Fruit fly (Drosophila melanogaster): ENCODE data around the gene Cp7Fb.

Gene Cp7Fb

DNA sequence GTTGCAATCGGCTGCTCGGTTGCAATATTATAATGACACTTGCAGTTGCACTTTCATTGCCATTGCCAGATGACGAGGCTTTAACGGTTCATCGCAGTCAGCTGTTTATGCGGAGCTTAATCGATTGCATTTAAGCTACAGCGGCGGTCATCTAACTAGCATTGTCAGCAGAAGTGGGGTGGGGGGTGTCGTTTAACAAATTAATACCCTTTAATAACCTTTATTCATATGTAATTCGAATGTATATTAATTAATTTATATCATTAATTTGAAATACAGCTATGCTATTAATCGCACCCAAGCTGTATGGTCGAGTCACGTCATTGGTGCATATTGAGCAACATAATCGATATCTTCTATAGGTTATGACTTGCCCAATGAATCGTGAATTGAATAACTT is 19.2 kb downstream of the Cp7Fb start (continued):
- TF ChIP-seq CG11456 (GFP tag; IDR thresholded peaks at IDR 0.05), result peak; percentile 79
- no peak for TF ChIP-seq Side (GFP tag; optimal IDR thresholded peaks at IDR 0.05)
- no peak for TF ChIP-seq btn (GFP tag; optimal IDR thresholded peaks at IDR 0.05)
- TF ChIP-seq CG6175 (GFP tag; IDR thresholded peaks at IDR 0.05), result 0 out of 3 replicates have a peak, but pooled peaks have one; percentile 17
- peak; percentile 72 for TF ChIP-seq CG1024 (GFP tag; IDR thresholded peaks at IDR 0.05)
- peak; percentile 45 for TF ChIP-seq Nf-YB (GFP tag; optimal IDR thresholded peaks at IDR 0.05)
- no peak for TF ChIP-seq shn (GFP tag; optimal IDR thresholded peaks at IDR 0.05)
- no peak; the same call in 1 of the 2 replicates for TF ChIP-seq gsb (GFP tag; IDR thresholded peaks at IDR 0.05)
- TF ChIP-seq CG10209 (GFP tag; optimal IDR thresholded peaks at IDR 0.05), result peak; percentile 73
- TF ChIP-seq CrebB (tag; optimal IDR thresholded peaks at IDR 0.05), result peak; percentile 6
- peak; percentile 46 for TF ChIP-seq Meics (GFP tag; optimal IDR thresholded peaks at IDR 0.05)
- no peak for TF ChIP-seq CG4282 (GFP tag; optimal IDR thresholded peaks at IDR 0.05)
- TF ChIP-seq Oaz (GFP tag; IDR thresholded peaks at IDR 0.05), result peak; percentile 72
- peak; percentile 69 for TF ChIP-seq CG6813 (GFP tag; optimal IDR thresholded peaks at IDR 0.05)
- TF ChIP-seq gcm2 (GFP tag; optimal IDR thresholded peaks at IDR 0.05), result no peak
- TF ChIP-seq CG8089 (GFP tag; optimal IDR thresholded peaks at IDR 0.05), result peak; percentile 7
- TF ChIP-seq CG14667 (GFP tag; IDR thresholded peaks at IDR 0.05), result peak; percentile 59
- TF ChIP-seq Scr (GFP tag; IDR thresholded peaks at IDR 0.05; ENCODE audit: partially characterized antibody), result no peak
- no peak for TF ChIP-seq CG12744 (GFP tag; optimal IDR thresholded peaks at IDR 0.05)
- TF ChIP-seq pros (GFP tag; optimal IDR thresholded peaks at IDR 0.05), result no peak
- TF ChIP-seq lab (GFP tag; optimal IDR thresholded peaks at IDR 0.05), result peak; percentile 75
- TF ChIP-seq CG4854 (GFP tag; optimal IDR thresholded peaks at IDR 0.05), result peak; percentile 25
- TF ChIP-seq CG8388 (GFP tag; optimal IDR thresholded peaks at IDR 0.05), result peak; percentile 80
- peak; percentile 77 for TF ChIP-seq CG4424 (GFP tag; optimal IDR thresholded peaks at IDR 0.05)
- TF ChIP-seq odd (GFP tag; optimal IDR thresholded peaks at IDR 0.05), result peak; percentile 62
- TF ChIP-seq z (GFP tag; IDR thresholded peaks at IDR 0.05), result no peak
- peak; percentile 74; the same call in 1 of the 2 replicates for TF ChIP-seq ranshi (GFP tag; IDR thresholded peaks at IDR 0.05)
- TF ChIP-seq CG18764 (GFP tag; optimal IDR thresholded peaks at IDR 0.05), result peak; percentile 36
- TF ChIP-seq CG7357 (GFP tag; IDR thresholded peaks at IDR 0.05), result peak; percentile 73; the same call in 2 of the 3 replicates
- peak; percentile 46 for TF ChIP-seq CG1529 (GFP tag; optimal IDR thresholded peaks at IDR 0.05)
- peak; percentile 56; the same call in 1 of the 2 replicates for TF ChIP-seq CG31224 (GFP tag; IDR thresholded peaks at IDR 0.05)
- TF ChIP-seq CG7271 (tag; optimal IDR thresholded peaks at IDR 0.05), result peak; percentile 25
- TF ChIP-seq peb (GFP tag; IDR thresholded peaks at IDR 0.05), result peak; percentile 78; the same call in 1 of the 2 replicates
- peak; percentile 87 for TF ChIP-seq CG15269 (tag; optimal IDR thresholded peaks at IDR 0.05)
- TF ChIP-seq CG12236 (GFP tag; optimal IDR thresholded peaks at IDR 0.05), result no peak
- no peak for TF ChIP-seq ato (GFP tag; IDR thresholded peaks at IDR 0.05; ENCODE audit: partially characterized antibody)
- TF ChIP-seq grn (GFP tag; optimal IDR thresholded peaks at IDR 0.05), result no peak
- peak; percentile 79; the same call in 1 of the 3 replicates for TF ChIP-seq gce (GFP tag; IDR thresholded peaks at IDR 0.05)
- TF ChIP-seq CG34422 (GFP tag; IDR thresholded peaks at IDR 0.05), result peak; percentile 88
- TF ChIP-seq CG17568 (GFP tag; optimal IDR thresholded peaks at IDR 0.05), result peak; percentile 39
- TF ChIP-seq vvl (GFP tag; IDR thresholded peaks at IDR 0.05), result peak; percentile 92
- no peak for TF ChIP-seq sima (GFP tag; optimal IDR thresholded peaks at IDR 0.05)
- no peak for TF ChIP-seq HLH4C (GFP tag; IDR thresholded peaks at IDR 0.05; ENCODE audit: partially characterized antibody)
- no peak for TF ChIP-seq CG16779 (GFP tag; IDR thresholded peaks at IDR 0.05)
- peak; percentile 86 for TF ChIP-seq kah (GFP tag; optimal IDR thresholded peaks at IDR 0.05)
- TF ChIP-seq fu2 (GFP tag; optimal IDR thresholded peaks at IDR 0.05), result no peak
- TF ChIP-seq chinmo (GFP tag; IDR thresholded peaks at IDR 0.05; ENCODE audit: partially characterized antibody), result no peak
- no peak for TF ChIP-seq cas (GFP tag; IDR thresholded peaks at IDR 0.05)
- no peak for TF ChIP-seq pzg (GFP tag; optimal IDR thresholded peaks at IDR 0.05)
- no peak for TF ChIP-seq Dll (GFP tag; IDR thresholded peaks at IDR 0.05; ENCODE audit: partially characterized antibody)
- no peak for TF ChIP-seq cad (GFP tag; optimal IDR thresholded peaks at IDR 0.05)

All from whole organism, embryonic.